Fruit fly (Drosophila melanogaster): Measurements from ENCODE around the gene CG13031.

DNA sequence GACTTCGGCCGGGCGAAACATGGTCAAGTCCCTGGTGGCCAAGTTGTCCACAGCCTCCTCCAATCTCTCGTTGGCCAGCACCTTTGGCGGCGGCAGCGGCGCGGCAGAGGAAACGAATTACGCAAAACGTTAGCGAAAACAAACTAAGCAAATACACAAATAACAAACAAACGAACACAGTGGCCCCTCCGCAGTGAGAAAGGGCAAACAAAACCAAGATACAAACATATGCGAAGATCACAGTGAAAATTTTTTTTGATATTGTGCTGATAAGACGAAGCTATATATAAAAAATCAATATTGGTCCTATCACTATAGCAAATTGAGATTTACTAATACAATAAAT, 10.5 kb upstream of the CG13031 start:
- TF ChIP-seq psq (optimal IDR thresholded peaks at IDR 0.05) (no peak), insv (optimal IDR thresholded peaks at IDR 0.05) (no peak), ttk (optimal IDR thresholded peaks at IDR 0.05) (no peak)

Measured in Kc167 (cell line).